Fruit fly (Drosophila melanogaster): ENCODE results near the gene CCT7.

DNA sequence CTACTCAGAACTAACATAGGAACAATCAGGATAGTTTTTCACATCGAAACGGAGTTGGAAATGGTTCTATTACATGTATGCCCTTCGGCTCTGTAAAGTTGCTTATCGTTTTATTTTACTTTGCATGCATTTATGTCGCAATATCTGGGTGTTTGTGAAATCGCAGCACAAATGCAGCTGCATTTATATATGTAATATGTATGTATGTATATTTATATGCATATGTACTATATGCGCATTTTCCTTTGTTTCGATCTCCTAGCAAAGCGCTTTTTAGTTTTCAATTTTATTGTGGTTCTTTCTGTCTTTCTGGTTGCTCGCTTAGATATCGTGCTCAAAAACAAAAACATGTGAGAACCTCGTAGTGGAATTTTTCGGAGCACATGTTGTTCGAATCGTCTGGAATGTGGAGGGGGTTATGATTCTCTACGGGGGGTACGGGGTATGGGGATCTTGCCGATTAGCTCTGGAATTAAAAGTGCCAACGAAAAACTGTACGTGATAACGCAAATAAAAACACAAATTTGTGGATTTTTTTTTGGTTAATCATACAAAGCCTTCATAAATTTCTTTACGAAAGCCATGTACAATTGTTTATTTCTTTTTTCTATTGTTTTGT, 12.8 kb downstream of the CCT7 start:
- TF ChIP-seq CG8478 (optimal IDR thresholded peaks at IDR 0.05) = no peak
- no peak for TF ChIP-seq CTCF (optimal IDR thresholded peaks at IDR 0.05)
